Worm (Caenorhabditis elegans): Measurements from ENCODE around the gene dhs-20.

Gene dhs-20

DNA sequence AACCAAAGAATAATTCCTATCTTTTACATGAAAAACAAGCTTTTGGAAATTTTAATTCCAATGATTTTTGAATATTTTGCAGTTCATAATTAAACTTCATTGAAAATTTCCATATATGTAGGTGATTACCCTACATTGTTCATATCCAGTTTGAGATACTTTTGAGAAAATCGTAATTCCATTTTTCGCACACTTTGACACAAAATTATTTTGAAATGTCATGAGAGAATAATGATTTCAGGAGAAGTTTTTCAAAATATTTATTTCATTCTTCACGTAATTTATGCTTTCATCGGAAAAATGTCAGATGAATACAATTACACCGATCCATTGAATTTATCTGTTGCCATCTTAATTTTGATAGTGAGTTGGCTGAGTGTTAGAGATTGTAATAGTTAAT lies 21.2 kb downstream of the dhs-20 start, which contains the start of gene srx-88:
Gene srx-88 (plus strand): TSS at position 301 of the 400 bp plus-strand sequence.
- TF ChIP-seq unc-62 (GFP tag; optimal IDR thresholded peaks at IDR 0.05): no peak

DNA sequence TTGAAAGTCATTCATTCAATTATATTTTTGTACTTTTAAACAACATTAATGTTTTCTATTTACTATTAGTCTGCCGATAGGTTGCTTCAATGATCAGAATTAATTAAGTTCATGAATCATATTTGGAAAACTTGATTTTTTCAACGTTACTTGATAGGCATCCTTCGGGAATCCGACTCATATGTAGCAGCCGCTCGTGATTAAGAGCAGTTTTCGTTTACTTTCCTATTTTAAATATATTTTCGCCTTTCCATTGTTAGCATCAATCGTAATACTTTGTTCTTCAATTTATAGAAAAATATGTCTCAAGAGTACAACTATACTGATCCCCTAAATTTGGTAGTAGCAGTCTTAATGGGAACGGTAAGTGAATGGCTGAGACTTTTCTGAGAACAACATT lies 23.5 kb downstream of the dhs-20 start, which contains the start of gene srx-90:
Gene srx-90 (plus strand): TSS at position 301 of the 400 bp plus-strand sequence.
- TF ChIP-seq unc-62 (GFP tag; optimal IDR thresholded peaks at IDR 0.05): no peak

DNA sequence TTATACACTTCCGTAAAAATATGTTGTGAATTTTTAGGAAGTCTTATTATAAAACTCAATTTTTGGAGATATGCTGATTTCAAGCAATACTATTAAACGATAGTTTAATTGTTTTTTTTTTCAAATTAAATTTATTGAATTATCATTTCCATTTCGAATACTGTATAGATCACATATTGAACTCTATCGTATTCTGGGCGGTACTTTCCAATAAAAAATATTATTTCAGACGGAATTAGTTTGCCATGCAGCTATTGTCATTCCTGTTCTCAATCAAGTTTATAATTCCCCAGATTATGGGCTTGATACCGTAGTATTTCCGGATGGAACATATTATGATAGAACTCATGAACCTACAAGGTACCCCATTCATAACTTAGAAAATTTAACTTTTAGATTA lies 29.8 kb downstream of the dhs-20 start:
- no peak for TF ChIP-seq unc-62 (GFP tag; optimal IDR thresholded peaks at IDR 0.05)

- TF ChIP-seq unc-62 (GFP tag; optimal IDR thresholded peaks at IDR 0.05): no peak
Measured at ce11 chrV:11572803-11573490, 31.4 kb downstream of the dhs-20 start, which contains the start of the genes H12C20.7 and nhr-68. Gene H12C20.7 (minus strand): TSS chrV:11572990. Gene nhr-68 (plus strand): TSS chrV:11573440.

- TF ChIP-seq unc-62 (GFP tag; optimal IDR thresholded peaks at IDR 0.05): no peak
Measured at ce11 chrV:11570169-11570651, 34.2 kb downstream of the dhs-20 start, which contains the start of the genes nhr-101 and pms-2. Gene nhr-101 (plus strand): TSS chrV:11570476. Gene pms-2 (minus strand): TSS chrV:11570601.

DNA sequence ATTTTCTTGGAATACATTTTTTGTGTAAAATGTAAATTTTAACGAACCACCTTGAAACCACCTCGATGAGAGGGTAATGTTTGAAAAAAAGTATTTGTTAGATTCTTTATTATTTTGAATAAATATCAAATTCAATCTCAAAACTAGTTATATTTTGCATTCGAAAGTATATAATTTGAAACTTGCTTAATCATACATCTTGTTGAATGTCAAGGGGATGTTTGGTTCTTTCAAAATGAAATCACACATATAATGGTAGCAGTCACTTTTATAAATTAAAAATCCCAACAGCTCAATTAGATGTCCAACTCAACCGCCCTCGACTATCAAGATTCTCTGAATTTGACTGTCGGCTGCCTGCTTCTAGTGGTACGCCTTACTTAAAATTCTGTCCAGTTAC lies 39.8 kb downstream of the dhs-20 start, which contains the start of gene srx-87:
Gene srx-87 (plus strand): TSS at position 301 of the 400 bp plus-strand sequence.
- no peak for TF ChIP-seq unc-62 (GFP tag; optimal IDR thresholded peaks at IDR 0.05)

- TF ChIP-seq unc-62 (GFP tag; optimal IDR thresholded peaks at IDR 0.05): no peak
Measured at ce11 chrV:11562643-11563042, 41.7 kb downstream of the dhs-20 start, which contains the start of gene srx-86. Gene srx-86 (plus strand): TSS chrV:11562943.

DNA sequence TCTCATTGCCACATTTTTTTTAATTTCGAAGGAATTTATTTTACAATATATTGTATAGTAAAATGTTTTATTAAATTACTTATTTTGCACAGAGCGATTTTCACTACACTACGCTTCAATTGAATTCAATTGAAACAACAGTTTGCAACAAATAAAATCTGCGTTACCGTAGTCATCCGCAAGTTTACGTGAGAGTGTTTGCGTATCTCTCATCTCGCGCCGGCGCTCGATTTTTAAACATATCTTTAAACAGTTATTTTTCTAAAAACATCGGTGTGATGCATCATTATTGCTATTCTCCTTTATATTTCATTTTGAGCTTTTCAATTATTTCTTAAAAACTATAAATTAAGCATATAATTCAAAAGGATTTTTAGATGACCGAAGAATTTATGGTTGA lies 50.1 kb downstream of the dhs-20 start, which contains the start of gene duo-1:
Gene duo-1 (plus strand): TSS at position 371 of the 400 bp plus-strand sequence.
- no peak for TF ChIP-seq unc-62 (GFP tag; optimal IDR thresholded peaks at IDR 0.05)

DNA sequence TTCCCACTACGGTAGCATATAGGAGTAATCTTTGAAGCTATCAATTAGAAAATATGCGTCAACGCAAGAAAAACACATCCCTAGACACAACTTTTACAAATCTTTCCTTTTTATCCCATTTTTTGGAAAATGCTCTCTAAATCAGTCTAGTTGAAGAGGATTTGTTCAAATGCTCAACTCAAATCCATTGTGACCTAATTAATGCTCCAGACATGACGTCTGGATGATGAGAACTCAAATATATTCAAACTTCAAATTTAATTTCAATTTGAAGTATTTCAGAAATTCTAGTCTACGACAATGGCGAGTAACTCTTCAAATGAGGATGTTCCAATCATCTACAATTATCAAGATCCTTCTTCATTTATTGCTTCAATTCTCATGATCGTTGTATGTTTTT lies 52.0 kb downstream of the dhs-20 start, which contains the start of gene srx-85:
Gene srx-85 (plus strand): TSS at position 301 of the 400 bp plus-strand sequence.
- no peak for TF ChIP-seq unc-62 (GFP tag; optimal IDR thresholded peaks at IDR 0.05)

Data from whole organism, dauer.